Worm (Caenorhabditis elegans) whole organism, L1 larva: ENCODE data around the gene sulp-5.

ENCODE experiments used
- aly-2 ChIP-seq: fragments of 150-350 bp; optimal IDR thresholded peaks from 2 replicates; lab custom pipeline; 2014; ENCODE audit warnings: missing biosample characterization, missing genetic modification characterization
- egl-27 ChIP-seq, 2 experiments: fragments of 150-350 bp in 1 of 2; sonication (generic microtip); optimal IDR thresholded peaks; 3 replicates each; lab custom pipeline; 2017 to 2018; ENCODE audit warnings: missing biosample characterization in 2 of 2, missing genetic modification characterization in 2 of 2, missing genetic modification reagents in 2 of 2
- lin-15B ChIP-seq: fragments of 150-350 bp; sonication (generic microtip); optimal IDR thresholded peaks from 3 replicates; lab custom pipeline; 2014; ENCODE audit warnings: missing biosample characterization, missing genetic modification characterization
- rnt-1 ChIP-seq: sonication (generic microtip); optimal IDR thresholded peaks from 2 replicates; lab custom pipeline; 2016; ENCODE audit warnings: mild to moderate bottlenecking, missing genetic modification characterization, moderate library complexity, missing compliant biosample characterization
- ztf-11 ChIP-seq, 2 experiments: sonication (generic microtip); optimal IDR thresholded peaks; 2 replicates each; lab custom pipeline; 2016 to 2017; ENCODE audit warnings: missing genetic modification characterization in 2 of 2, missing biosample characterization in 1 of 2, missing compliant biosample characterization in 1 of 2

ce11 chrV:11843678-11844366 is 36.0 kb upstream of the sulp-5 start, which contains the start of gene nphp-4:
- TF ChIP-seq lin-15B (tag; lab: Kevin White, UChicago) (no peak), aly-2 (no peak), rnt-1 (tag; lab: Kevin White, UChicago) (no peak), egl-27 (tag; optimal IDR thresholded peaks at IDR 0.05; lab: Kevin White, UChicago) (no peak), ztf-11 (tag; optimal IDR thresholded peaks at IDR 0.05; lab: Kevin White, UChicago) (no peak)
